Fruit fly (Drosophila melanogaster) whole organism, prepupa: ENCODE measurements around the gene CG11586.

Experiments used
- CG8319 ChIP-seq: fragments of 200-800 bp; sonication (Bioruptor generic); optimal IDR thresholded peaks from 3 replicates; lab custom pipeline; 2016; ENCODE audit warnings: missing biosample characterization, missing genetic modification characterization
- CG9139 ChIP-seq: fragments of 200-800 bp; sonication (Bioruptor generic); optimal IDR thresholded peaks from 3 replicates; lab custom pipeline; 2017; ENCODE audit warnings: missing biosample characterization, mild to moderate bottlenecking, missing genetic modification characterization
- Lpt ChIP-seq: fragments of 200-800 bp; sonication (Bioruptor generic); optimal IDR thresholded peaks from 3 replicates; lab custom pipeline; 2016; ENCODE audit warnings: missing biosample characterization, missing genetic modification characterization
- pdm3 ChIP-seq: fragments of 200-800 bp; sonication (Bioruptor generic); optimal IDR thresholded peaks from 3 replicates; lab custom pipeline; 2016; ENCODE audit warnings: missing biosample characterization, missing genetic modification characterization
- salr ChIP-seq, 2 experiments: fragments of 200-800 bp; sonication (Bioruptor generic); optimal IDR thresholded peaks; 3 replicates each; lab custom pipeline; 2016 to 2018; ENCODE audit warnings: missing biosample characterization in 2 of 2, missing genetic modification characterization in 2 of 2, mild to moderate bottlenecking in 1 of 2
- spab ChIP-seq: fragments of 200-800 bp; sonication (Bioruptor generic); optimal IDR thresholded peaks from 2 replicates; lab custom pipeline; 2017; ENCODE audit warnings: missing biosample characterization, mild to moderate bottlenecking, missing genetic modification characterization, missing genetic modification reagents

- TF ChIP-seq salr (GFP tag; optimal IDR thresholded peaks at IDR 0.05; lab: Kevin White, UChicago) (no peak), Lpt (GFP tag; lab: Kevin White, UChicago) (no peak), CG8319 (no peak), CG9139 (no peak), pdm3 (no peak), spab (GFP tag; lab: Kevin White, UChicago) (no peak)
Measured at dm6 chr3L:4232227-4232626, 30.0 kb downstream of the CG11586 start.
